Worm (Caenorhabditis elegans) whole organism, L3 larva: ENCODE results near the gene ncs-7.

ENCODE experiments used
- R02D3.7 ChIP-seq: fragments of 150-350 bp; optimal IDR thresholded peaks from 2 replicates; lab custom pipeline; 2014; ENCODE audit warnings: missing biosample characterization, missing genetic modification characterization
- ZK546.5 ChIP-seq: sonication (generic microtip); optimal IDR thresholded peaks from 2 replicates; lab custom pipeline; 2017; ENCODE audit warnings: missing biosample characterization, missing genetic modification characterization
- aly-2 ChIP-seq: fragments of 150-350 bp; optimal IDR thresholded peaks from 2 replicates; lab custom pipeline; 2014; ENCODE audit warnings: missing biosample characterization, missing genetic modification characterization
- ceh-16 ChIP-seq: sonication (generic microtip); optimal IDR thresholded peaks from 2 replicates; lab custom pipeline; 2017; ENCODE audit warnings: missing biosample characterization, missing genetic modification characterization
- ceh-28 ChIP-seq: fragments of 150-350 bp; optimal IDR thresholded peaks from 2 replicates; lab custom pipeline; 2014; ENCODE audit warnings: missing biosample characterization, missing genetic modification reagents, missing genetic modification characterization
- ceh-82 ChIP-seq: fragments of 150-350 bp; optimal IDR thresholded peaks from 2 replicates; lab custom pipeline; 2014; ENCODE audit warnings: missing biosample characterization, missing genetic modification characterization
- ceh-9 ChIP-seq: sonication (generic microtip); optimal IDR thresholded peaks from 2 replicates; lab custom pipeline; 2018; ENCODE audit warnings: missing biosample characterization, missing genetic modification characterization
- daf-12 ChIP-seq: fragments of 150-350 bp; optimal IDR thresholded peaks from 2 replicates; lab custom pipeline; 2014; ENCODE audit warnings: missing biosample characterization, missing genetic modification reagents, missing genetic modification characterization
- egl-27 ChIP-seq: sonication (generic microtip); optimal IDR thresholded peaks from 4 replicates; lab custom pipeline; 2017; ENCODE audit warnings: missing biosample characterization, missing genetic modification reagents, missing genetic modification characterization
- egl-5 ChIP-seq: fragments of 150-350 bp; optimal IDR thresholded peaks from 2 replicates; lab custom pipeline; 2017; ENCODE audit warnings: missing biosample characterization, missing genetic modification reagents, missing genetic modification characterization, inconsistent platforms
- elt-1 ChIP-seq: fragments of 150-350 bp; optimal IDR thresholded peaks from 2 replicates; lab custom pipeline; 2014; ENCODE audit warnings: missing biosample characterization, missing genetic modification characterization
- elt-2 ChIP-seq: sonication (generic microtip); optimal IDR thresholded peaks from 2 replicates; lab custom pipeline; 2016; ENCODE audit warnings: missing genetic modification reagents, mild to moderate bottlenecking, missing genetic modification characterization, missing compliant biosample characterization
- elt-3 ChIP-seq, 3 experiments: fragments of 150-350 bp in 1 of 3; sonication (generic microtip) in 2 of 3; optimal IDR thresholded peaks; 2 replicates in 2 of 3; 4 replicates in 1 of 3; lab custom pipeline; 2014 to 2017; ENCODE audit warnings: missing biosample characterization in 3 of 3, missing genetic modification characterization in 3 of 3
- eor-1 ChIP-seq, 2 experiments: fragments of 150-350 bp; optimal IDR thresholded peaks; 2 replicates each; lab custom pipeline; 2014 to 2018; ENCODE audit warnings: missing biosample characterization in 2 of 2, missing genetic modification characterization in 2 of 2
- fkh-10 ChIP-seq: sonication (generic microtip); optimal IDR thresholded peaks from 2 replicates; lab custom pipeline; 2017; ENCODE audit warnings: missing biosample characterization, missing genetic modification reagents, missing genetic modification characterization
- fkh-2 ChIP-seq: fragments of 150-350 bp; optimal IDR thresholded peaks from 2 replicates; lab custom pipeline; 2014; ENCODE audit warnings: missing biosample characterization, missing genetic modification reagents, missing genetic modification characterization
- fos-1 ChIP-seq: fragments of 150-350 bp; optimal IDR thresholded peaks from 2 replicates; lab custom pipeline; 2014; ENCODE audit warnings: missing biosample characterization, missing genetic modification characterization
- hmg-11 ChIP-seq: sonication (generic microtip); optimal IDR thresholded peaks from 2 replicates; lab custom pipeline; 2016; ENCODE audit warnings: missing genetic modification characterization, missing compliant biosample characterization
- lin-15B ChIP-seq: fragments of 150-350 bp; optimal IDR thresholded peaks from 2 replicates; lab custom pipeline; 2014; ENCODE audit warnings: missing biosample characterization, missing genetic modification characterization
- lin-39 ChIP-seq: fragments of 150-350 bp; optimal IDR thresholded peaks from 2 replicates; lab custom pipeline; 2018; ENCODE audit warnings: missing biosample characterization, missing genetic modification reagents, missing genetic modification characterization
- lsy-12 ChIP-seq: sonication (generic microtip); optimal IDR thresholded peaks from 2 replicates; lab custom pipeline; 2016; ENCODE audit warnings: mild to moderate bottlenecking, missing genetic modification characterization, missing compliant biosample characterization
- mdl-1 ChIP-seq: fragments of 150-350 bp; optimal IDR thresholded peaks from 2 replicates; lab custom pipeline; 2014; ENCODE audit warnings: missing biosample characterization, missing genetic modification characterization
- mml-1 ChIP-seq: fragments of 150-350 bp; sonication (generic microtip); optimal IDR thresholded peaks from 3 replicates; lab custom pipeline; 2014; ENCODE audit warnings: missing biosample characterization, missing genetic modification characterization
- nfya-1 ChIP-seq: sonication (generic microtip); optimal IDR thresholded peaks from 2 replicates; lab custom pipeline; 2017; ENCODE audit warnings: missing genetic modification characterization, mild to moderate bottlenecking, missing compliant biosample characterization, antibody characterized with exemption, moderate library complexity; ENCODE audit not compliant: insufficient read depth
- nhr-11 ChIP-seq: fragments of 150-350 bp; optimal IDR thresholded peaks from 2 replicates; lab custom pipeline; 2014; ENCODE audit warnings: missing biosample characterization, missing genetic modification characterization
- nhr-12 ChIP-seq: fragments of 150-350 bp; optimal IDR thresholded peaks from 2 replicates; lab custom pipeline; 2014; ENCODE audit warnings: missing biosample characterization, missing genetic modification characterization
- nhr-23 ChIP-seq: fragments of 150-350 bp; optimal IDR thresholded peaks from 2 replicates; lab custom pipeline; 2014; ENCODE audit warnings: missing biosample characterization, missing genetic modification reagents, missing genetic modification characterization
- nhr-237 ChIP-seq: fragments of 150-350 bp; optimal IDR thresholded peaks from 2 replicates; lab custom pipeline; 2014; ENCODE audit warnings: missing biosample characterization, missing genetic modification characterization
- nhr-25 ChIP-seq: sonication (generic microtip); optimal IDR thresholded peaks from 2 replicates; lab custom pipeline; 2017; ENCODE audit warnings: missing biosample characterization, missing genetic modification characterization
- nhr-28 ChIP-seq: fragments of 150-350 bp; optimal IDR thresholded peaks from 2 replicates; lab custom pipeline; 2014; ENCODE audit warnings: missing biosample characterization, missing genetic modification characterization
- nhr-43 ChIP-seq: sonication (generic microtip); optimal IDR thresholded peaks from 2 replicates; lab custom pipeline; 2016; ENCODE audit warnings: mild to moderate bottlenecking, missing genetic modification characterization, missing compliant biosample characterization; ENCODE audit not compliant: poor library complexity, severe bottlenecking
- nhr-67 ChIP-seq: fragments of 150-350 bp; optimal IDR thresholded peaks from 2 replicates; lab custom pipeline; 2014; ENCODE audit warnings: missing biosample characterization, missing genetic modification characterization
- nhr-76 ChIP-seq: fragments of 150-350 bp; sonication (generic microtip); optimal IDR thresholded peaks from 5 replicates; lab custom pipeline; 2014; ENCODE audit warnings: missing biosample characterization, missing genetic modification characterization
- pha-4 ChIP-seq: fragments of 150-350 bp; optimal IDR thresholded peaks from 2 replicates; lab custom pipeline; 2014; ENCODE audit warnings: missing biosample characterization, missing genetic modification reagents, missing genetic modification characterization
- pqm-1 ChIP-seq: fragments of 150-350 bp; optimal IDR thresholded peaks from 2 replicates; lab custom pipeline; 2017; ENCODE audit warnings: missing biosample characterization, missing genetic modification characterization, inconsistent platforms
- sea-2 ChIP-seq: fragments of 150-350 bp; sonication (generic microtip); optimal IDR thresholded peaks from 4 replicates; lab custom pipeline; 2014; ENCODE audit warnings: missing biosample characterization, missing genetic modification reagents, missing genetic modification characterization
- skn-1 ChIP-seq: fragments of 150-350 bp; optimal IDR thresholded peaks from 2 replicates; lab custom pipeline; 2014; ENCODE audit warnings: missing biosample characterization, missing genetic modification characterization
- snpc-4 ChIP-seq: fragments of 150-350 bp; optimal IDR thresholded peaks from 2 replicates; lab custom pipeline; 2014; ENCODE audit warnings: missing biosample characterization, missing genetic modification characterization
- tbx-2 ChIP-seq: sonication (generic microtip); optimal IDR thresholded peaks from 2 replicates; lab custom pipeline; 2016; ENCODE audit warnings: mild to moderate bottlenecking, missing genetic modification characterization, missing compliant biosample characterization
- unc-39 ChIP-seq: sonication (generic microtip); optimal IDR thresholded peaks from 4 replicates; lab custom pipeline; 2017; ENCODE audit warnings: missing biosample characterization, missing genetic modification characterization
- unc-62 ChIP-seq: fragments of 150-350 bp; sonication (generic microtip); optimal IDR thresholded peaks from 4 replicates; lab custom pipeline; 2014; ENCODE audit warnings: missing biosample characterization, missing genetic modification reagents, missing genetic modification characterization
- ztf-11 ChIP-seq: fragments of 150-350 bp; optimal IDR thresholded peaks from 2 replicates; lab custom pipeline; 2014; ENCODE audit warnings: missing biosample characterization, missing genetic modification characterization
- ztf-4 ChIP-seq: fragments of 150-350 bp; optimal IDR thresholded peaks from 2 replicates; lab custom pipeline; 2014; ENCODE audit warnings: missing biosample characterization, missing genetic modification characterization

ncs-7 gene

ce11 chrX:17633166-17633565 is 18.8 kb downstream of the ncs-7 start:
- TF ChIP-seq mdl-1 (tag; lab: Kevin White, UChicago) (peak; percentile 37), ceh-9 (no peak), skn-1 (tag; lab: Kevin White, UChicago) (no peak), hmg-11 (tag; lab: Kevin White, UChicago) (peak; percentile 25), nhr-67 (no peak), unc-62 (no peak), lin-39 (tag; lab: Kevin White, UChicago) (peak; percentile 34), lin-15B (no peak), eor-1 (tag; optimal IDR thresholded peaks at IDR 0.05; lab: Kevin White, UChicago) (no peak), nhr-23 (tag; lab: Kevin White, UChicago) (peak; percentile 62), egl-5 (tag; lab: Kevin White, UChicago) (peak; percentile 61), pha-4 (tag; lab: Kevin White, UChicago) (no peak), mml-1 (tag; lab: Kevin White, UChicago) (peak; percentile 89), unc-39 (no peak), tbx-2 (tag; lab: Kevin White, UChicago) (peak; percentile 41), elt-1 (tag; lab: Kevin White, UChicago) (no peak), nfya-1 (tag; lab: Kevin White, UChicago) (peak; percentile 57), nhr-25 (tag; lab: Kevin White, UChicago) (peak; percentile 84), egl-27 (tag; lab: Kevin White, UChicago) (no peak), snpc-4 (tag; lab: Kevin White, UChicago) (no peak), pqm-1 (tag; lab: Kevin White, UChicago) (no peak), fos-1 (tag; lab: Kevin White, UChicago) (no peak), sea-2 (GFP tag; lab: Kevin White, UChicago) (no peak), elt-3 (tag; optimal IDR thresholded peaks at IDR 0.05; lab: Kevin White, UChicago) (peak in 2 of 3 experiments; percentile 38 to 79), ztf-4 (tag; lab: Kevin White, UChicago) (peak; percentile 70), elt-2 (tag; lab: Kevin White, UChicago) (peak; percentile 17), ceh-16 (no peak), nhr-43 (peak; percentile 94), nhr-237 (no peak), ceh-28 (no peak), aly-2 (tag; lab: Kevin White, UChicago) (no peak), R02D3.7 (tag; lab: Kevin White, UChicago) (peak; percentile 2), nhr-11 (tag; lab: Kevin White, UChicago) (no peak)
- TF ChIP-seq, all 47 proteins: peak for 14

ce11 chrX:17634245-17634644 is 19.9 kb downstream of the ncs-7 start:
- TF ChIP-seq nfya-1 (tag; lab: Kevin White, UChicago) (no peak), sea-2 (GFP tag; lab: Kevin White, UChicago) (no peak), nhr-67 (no peak), mml-1 (tag; lab: Kevin White, UChicago) (no peak), ceh-82 (tag; lab: Kevin White, UChicago) (no peak), pqm-1 (tag; lab: Kevin White, UChicago) (no peak), nhr-25 (tag; lab: Kevin White, UChicago) (no peak), skn-1 (tag; lab: Kevin White, UChicago) (no peak), fos-1 (tag; lab: Kevin White, UChicago) (no peak), aly-2 (tag; lab: Kevin White, UChicago) (no peak), R02D3.7 (tag; lab: Kevin White, UChicago) (no peak), ceh-28 (no peak), tbx-2 (tag; lab: Kevin White, UChicago) (no peak), nhr-28 (tag; lab: Kevin White, UChicago) (no peak), egl-27 (tag; lab: Kevin White, UChicago) (no peak)

ce11 chrX:17636326-17636735 is 22.0 kb downstream of the ncs-7 start:
- TF ChIP-seq lin-15B (no peak), hmg-11 (tag; lab: Kevin White, UChicago) (no peak), eor-1 (tag; optimal IDR thresholded peaks at IDR 0.05; lab: Kevin White, UChicago) (no peak), skn-1 (tag; lab: Kevin White, UChicago) (no peak), ceh-28 (no peak), unc-62 (no peak), daf-12 (tag; lab: Kevin White, UChicago) (no peak), snpc-4 (tag; lab: Kevin White, UChicago) (no peak), elt-3 (tag; optimal IDR thresholded peaks at IDR 0.05; lab: Kevin White, UChicago) (no peak), sea-2 (GFP tag; lab: Kevin White, UChicago) (no peak), nhr-43 (peak; percentile 23), nhr-11 (tag; lab: Kevin White, UChicago) (no peak), elt-1 (tag; lab: Kevin White, UChicago) (no peak), ztf-11 (tag; lab: Kevin White, UChicago) (no peak), nhr-67 (no peak), fkh-2 (no peak), tbx-2 (tag; lab: Kevin White, UChicago) (no peak), lin-39 (tag; lab: Kevin White, UChicago) (no peak), ZK546.5 (tag; lab: Kevin White, UChicago) (no peak), R02D3.7 (tag; lab: Kevin White, UChicago) (no peak), elt-2 (tag; lab: Kevin White, UChicago) (peak; percentile 69), mdl-1 (tag; lab: Kevin White, UChicago) (peak; percentile 31), lsy-12 (tag; lab: Kevin White, UChicago) (no peak), fos-1 (tag; lab: Kevin White, UChicago) (no peak), nhr-76 (tag; lab: Kevin White, UChicago) (no peak), ceh-9 (no peak), nhr-28 (tag; lab: Kevin White, UChicago) (no peak), ztf-4 (tag; lab: Kevin White, UChicago) (no peak), pha-4 (tag; lab: Kevin White, UChicago) (peak; percentile 62), pqm-1 (tag; lab: Kevin White, UChicago) (peak; percentile 67), nhr-23 (tag; lab: Kevin White, UChicago) (no peak), aly-2 (tag; lab: Kevin White, UChicago) (no peak), nhr-237 (no peak), fkh-10 (GFP tag; lab: Kevin White, UChicago) (no peak), nhr-12 (no peak), mml-1 (tag; lab: Kevin White, UChicago) (peak; percentile 35)
